Fruit fly (Drosophila melanogaster) whole organism, adult: ENCODE data around the gene sNPF.

ENCODE experiments used
- CG12768 ChIP-seq: fragments of 200-800 bp; sonication (Bioruptor generic); optimal IDR thresholded peaks from 2 replicates; lab custom pipeline; 2017; ENCODE audit warnings: missing biosample characterization, missing genetic modification characterization, mild to moderate bottlenecking, moderate library complexity, missing genetic modification reagents
- CG14711 ChIP-seq: fragments of 200-800 bp; sonication (Bioruptor generic); optimal IDR thresholded peaks from 2 replicates; lab custom pipeline; 2018; ENCODE audit warnings: missing biosample characterization, mild to moderate bottlenecking, missing genetic modification characterization, moderate library complexity
- CG33017 ChIP-seq: fragments of 200-800 bp; sonication (Bioruptor generic); optimal IDR thresholded peaks from 2 replicates; lab custom pipeline; 2018; ENCODE audit warnings: missing biosample characterization, mild to moderate bottlenecking, missing genetic modification characterization, moderate library complexity
- CG5204 ChIP-seq: fragments of 200-800 bp; sonication (Bioruptor generic); optimal IDR thresholded peaks from 2 replicates; lab custom pipeline; 2016; ENCODE audit warnings: missing biosample characterization, missing genetic modification characterization
- CG7045 ChIP-seq: fragments of 200-800 bp; sonication (Bioruptor generic); optimal IDR thresholded peaks from 2 replicates; lab custom pipeline; 2017; ENCODE audit warnings: missing biosample characterization, mild to moderate bottlenecking, missing genetic modification characterization
- CG7101 ChIP-seq: fragments of 200-800 bp; sonication (Bioruptor generic); optimal IDR thresholded peaks from 2 replicates; lab custom pipeline; 2018; ENCODE audit warnings: missing biosample characterization, mild to moderate bottlenecking, missing genetic modification characterization, moderate library complexity
- Crg-1 ChIP-seq: fragments of 200-800 bp; sonication (Bioruptor generic); optimal IDR thresholded peaks from 2 replicates; lab custom pipeline; 2016; ENCODE audit warnings: missing biosample characterization, missing genetic modification characterization
- Hr96 ChIP-seq: fragments of 200-800 bp; sonication (Bioruptor generic); optimal IDR thresholded peaks from 2 replicates; lab custom pipeline; 2016; ENCODE audit warnings: missing biosample characterization, missing genetic modification characterization
- bab1 ChIP-seq: fragments of 200-800 bp; sonication (Bioruptor generic); optimal IDR thresholded peaks from 3 replicates; lab custom pipeline; 2019; ENCODE audit warnings: missing biosample characterization, mild to moderate bottlenecking, missing genetic modification characterization, moderate library complexity
- cic ChIP-seq: fragments of 200-800 bp; sonication (Bioruptor generic); optimal IDR thresholded peaks from 2 replicates; lab custom pipeline; 2017; ENCODE audit warnings: missing biosample characterization, mild to moderate bottlenecking, missing genetic modification characterization, moderate library complexity
- cnc ChIP-seq, 2 experiments: fragments of >200 bp; optimal IDR thresholded peaks; 2 replicates each; lab custom pipeline; 2017
- kay ChIP-seq: fragments of 200-800 bp; sonication (Bioruptor generic); peaks from one replicate; lab custom pipeline; 2016; ENCODE audit warnings: missing biosample characterization, missing genetic modification characterization, borderline replicate concordance
- pad ChIP-seq: fragments of 200-800 bp; sonication (Bioruptor generic); optimal IDR thresholded peaks from 3 replicates; lab custom pipeline; 2017; ENCODE audit warnings: missing biosample characterization, missing genetic modification characterization, mild to moderate bottlenecking, moderate library complexity, missing genetic modification reagents
- tj ChIP-seq: fragments of 200-800 bp; sonication (Bioruptor generic); optimal IDR thresholded peaks from 3 replicates; lab custom pipeline; 2017; ENCODE audit warnings: missing biosample characterization, mild to moderate bottlenecking, missing genetic modification characterization, moderate library complexity

dm6 chr2L:20072095-20072494 is 44.4 kb downstream of the sNPF start, which contains the start of gene CG10730:
- no peak for TF ChIP-seq CG7045 (GFP tag; lab: Kevin White, UChicago)
- TF ChIP-seq CG33017, result no peak
- no peak for TF ChIP-seq tj
- no peak for TF ChIP-seq CG5204 (GFP tag; lab: Kevin White, UChicago)
- TF ChIP-seq kay, result no peak
- no peak for TF ChIP-seq Crg-1
- no peak for TF ChIP-seq CG7101
- TF ChIP-seq CG14711 (tag; lab: Kevin White, UChicago), result no peak
- TF ChIP-seq cic, result no peak
- TF ChIP-seq bab1 (GFP tag; lab: Kevin White, UChicago), result no peak
- TF ChIP-seq CG12768 (GFP tag; lab: Kevin White, UChicago), result no peak
- no peak for TF ChIP-seq pad (GFP tag; lab: Kevin White, UChicago)
- TF ChIP-seq cnc (optimal IDR thresholded peaks at IDR 0.05; lab: Kevin White, UChicago), result no peak
- TF ChIP-seq Hr96 (GFP tag; lab: Kevin White, UChicago), result no peak
